Worm (Caenorhabditis elegans) whole organism, early embryonic: ENCODE measurements around the gene asah-2.

Experiments
- B0310.2 ChIP-seq: sonication (generic microtip); optimal IDR thresholded peaks from 2 replicates; lab custom pipeline; 2016; ENCODE audit warnings: mild to moderate bottlenecking, missing genetic modification characterization, missing compliant biosample characterization
- ama-1 ChIP-seq: fragments of 150-350 bp; optimal IDR thresholded peaks from 2 replicates; lab custom pipeline; 2014
- hmg-4 ChIP-seq: fragments of 200-800 bp; sonication (Bioruptor generic); optimal IDR thresholded peaks from 2 replicates; lab custom pipeline; 2018; ENCODE audit warnings: mild to moderate bottlenecking, missing genetic modification characterization, missing compliant biosample characterization
- tbx-11 ChIP-seq: fragments of 200-800 bp; sonication (Bioruptor generic); IDR thresholded peaks from 2 replicates; pipeline ENCODE4 v1.3.6; 2022; ENCODE audit warnings: missing genetic modification characterization, missing compliant biosample characterization
- tbx-37 ChIP-seq: fragments of 200-800 bp; sonication (Bioruptor generic); conservative IDR thresholded peaks from 2 replicates; pipeline ENCODE4 v1.3.6; 2022; ENCODE audit warnings: missing genetic modification reagents, missing genetic modification characterization, missing compliant biosample characterization
- tra-4 ChIP-seq: sonication (generic microtip); optimal IDR thresholded peaks from 2 replicates; lab custom pipeline; 2017; ENCODE audit warnings: missing genetic modification characterization, missing compliant biosample characterization

DNA sequence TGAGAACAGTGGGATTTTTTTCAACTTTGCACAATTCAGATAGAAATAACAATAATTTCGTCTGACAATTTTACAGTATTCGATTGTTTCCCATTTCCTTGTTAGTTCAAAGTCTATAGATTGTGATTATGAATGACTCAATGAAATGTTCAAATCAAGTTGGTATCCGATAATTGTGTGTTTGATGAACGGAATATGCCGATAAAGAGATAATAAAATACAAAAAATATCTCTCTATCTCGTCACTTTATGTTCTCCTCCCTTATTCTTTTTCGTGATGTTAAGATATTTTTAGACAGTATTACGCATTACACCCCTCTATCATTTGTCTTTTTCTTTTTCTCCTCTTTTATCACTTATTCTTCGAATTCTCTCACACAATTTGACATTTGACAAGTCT, 16.9 kb upstream of the asah-2 start, which contains the start of gene F27E5.7:
- TF ChIP-seq tra-4: no peak
- TF ChIP-seq ama-1 (lab: Kevin White, UChicago): no peak
- TF ChIP-seq tbx-11 (GFP tag; lab: Robert Waterston, UW): no peak
- no peak for TF ChIP-seq B0310.2 (tag; lab: Kevin White, UChicago)
- TF ChIP-seq tbx-37 (GFP tag; lab: Robert Waterston, UW): no peak
- no peak for TF ChIP-seq hmg-4 (GFP tag; lab: Kevin White, UChicago)
